2 worm cellular contexts compared by ENCODE assay signal in the genomic region with DNA sequence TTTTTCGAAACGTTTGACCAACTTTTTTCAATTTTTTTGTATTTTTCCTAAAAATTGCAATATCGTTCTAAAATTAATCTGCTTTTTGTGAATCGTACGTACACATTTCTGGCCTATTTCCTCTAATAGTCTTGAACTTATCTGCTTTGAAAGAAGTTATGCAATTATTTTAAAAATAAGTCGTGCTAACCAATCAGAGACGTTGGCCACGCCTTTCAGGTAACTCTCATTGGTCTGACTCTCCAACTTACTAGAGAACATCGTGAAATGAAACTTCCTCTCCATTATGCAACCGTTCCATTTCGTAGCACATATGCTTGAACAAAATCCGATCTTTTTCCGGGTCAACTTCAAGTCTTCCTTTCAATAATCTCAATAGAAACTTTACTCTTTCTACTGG.
TF ChIP-seq lines count a peak whose summit lies in the region.

No protein-coding gene starts in this region.

TF ChIP-seq in whole organism, L3 larva, 47 proteins besides CTCF, POLR2A, EP300 and RAD21:
- TF ChIP-seq nfya-1 (tag; optimal IDR thresholded peaks at IDR 0.05; lab: Kevin White, UChicago; ENCODE audit: insufficient read depth) (peak; percentile 65), fkh-10 (GFP tag; optimal IDR thresholded peaks at IDR 0.05; lab: Kevin White, UChicago) (no peak), ZK546.5 (tag; optimal IDR thresholded peaks at IDR 0.05; lab: Kevin White, UChicago) (no peak), elt-1 (tag; optimal IDR thresholded peaks at IDR 0.05; lab: Kevin White, UChicago) (no peak)

TF ChIP-seq in whole organism, late embryonic, 69 proteins besides CTCF, POLR2A, EP300 and RAD21:
- TF ChIP-seq T23F11.4 (GFP tag; optimal IDR thresholded peaks at IDR 0.05; lab: Kevin White, UChicago) (no peak), nfya-1 (tag; optimal IDR thresholded peaks at IDR 0.05; lab: Kevin White, UChicago) (peak; percentile 63)
